Worm (Caenorhabditis elegans) whole organism, L4 larva: Measurements from ENCODE around the gene F49C5.16.

ENCODE experiments used
- D1046.2 ChIP-seq: fragments of 200-800 bp; sonication (Bioruptor generic); IDR thresholded peaks from 2 replicates; pipeline ENCODE4 v1.3.6; 2022; ENCODE audit warnings: missing genetic modification characterization, missing compliant biosample characterization
- F37D6.2 ChIP-seq: sonication (generic microtip); optimal IDR thresholded peaks from 2 replicates; lab custom pipeline; 2016; ENCODE audit warnings: mild to moderate bottlenecking, missing genetic modification characterization, missing compliant biosample characterization
- F49E8.2 ChIP-seq: sonication (generic microtip); optimal IDR thresholded peaks from 2 replicates; lab custom pipeline; 2016; ENCODE audit warnings: missing compliant biosample characterization, mild to moderate bottlenecking, missing genetic modification characterization, borderline replicate concordance
- T26A8.4 ChIP-seq: fragments of 200-800 bp; sonication (Bioruptor generic); IDR thresholded peaks from 2 replicates; pipeline ENCODE4 v1.3.6; 2022; ENCODE audit warnings: missing genetic modification characterization, missing compliant biosample characterization
- Y48G9A.11 ChIP-seq: fragments of 200-800 bp; sonication (Bioruptor generic); IDR thresholded peaks from 2 replicates; pipeline ENCODE4 v1.3.6; 2022; ENCODE audit warnings: missing genetic modification reagents, missing genetic modification characterization, missing compliant biosample characterization
- Y5F2A.4 ChIP-seq: fragments of 200-800 bp; sonication (Bioruptor generic); optimal IDR thresholded peaks from 2 replicates; lab custom pipeline; 2018; ENCODE audit warnings: mild to moderate bottlenecking, missing genetic modification characterization, missing compliant biosample characterization
- ceh-28 ChIP-seq: fragments of 150-350 bp; optimal IDR thresholded peaks from 2 replicates; lab custom pipeline; 2014; ENCODE audit warnings: missing biosample characterization, missing genetic modification reagents, missing genetic modification characterization
- ceh-32 ChIP-seq: sonication (generic microtip); optimal IDR thresholded peaks from 2 replicates; lab custom pipeline; 2016; ENCODE audit warnings: mild to moderate bottlenecking, missing genetic modification characterization, missing compliant biosample characterization; ENCODE audit not compliant: poor library complexity
- ceh-82 ChIP-seq: sonication (generic microtip); optimal IDR thresholded peaks from 2 replicates; lab custom pipeline; 2017; ENCODE audit warnings: missing biosample characterization, missing genetic modification characterization
- ctbp-1 ChIP-seq: fragments of 200-800 bp; sonication (Bioruptor generic); IDR thresholded peaks from 2 replicates; pipeline ENCODE4 v1.3.6; 2022; ENCODE audit warnings: missing genetic modification reagents, missing genetic modification characterization, missing compliant biosample characterization
- daf-16 ChIP-seq, 3 experiments: sonication (generic microtip); optimal IDR thresholded peaks; 2 replicates each; lab custom pipeline; 2016 to 2017; ENCODE audit warnings: missing genetic modification characterization in 3 of 3, missing genetic modification reagents in 3 of 3, mild to moderate bottlenecking in 2 of 3, missing compliant biosample characterization in 2 of 3, missing biosample characterization in 1 of 3, moderate library complexity in 1 of 3
- daf-8 ChIP-seq: fragments of 200-800 bp; sonication (Bioruptor generic); IDR thresholded peaks from 2 replicates; pipeline ENCODE4 v1.3.6; 2022; ENCODE audit warnings: missing genetic modification characterization, missing compliant biosample characterization
- hif-1 ChIP-seq, 2 experiments: sonication (generic microtip); optimal IDR thresholded peaks; 2 replicates each; lab custom pipeline; 2016 to 2017; ENCODE audit warnings: missing compliant biosample characterization in 2 of 2, missing genetic modification characterization in 2 of 2, missing genetic modification reagents in 2 of 2, missing genotype in 2 of 2, mild to moderate bottlenecking in 1 of 2
- hlh-30 ChIP-seq: sonication (generic microtip); optimal IDR thresholded peaks from 2 replicates; lab custom pipeline; 2017; ENCODE audit warnings: antibody characterized with exemption, mild to moderate bottlenecking, missing genetic modification characterization, missing compliant biosample characterization; ENCODE audit not compliant: insufficient read depth
- lim-7 ChIP-seq: fragments of 200-800 bp; sonication (Bioruptor generic); IDR thresholded peaks from 2 replicates; pipeline ENCODE4 v1.3.6; 2022; ENCODE audit warnings: missing genetic modification characterization, missing compliant biosample characterization
- lin-1 ChIP-seq: fragments of 200-800 bp; sonication (Bioruptor generic); IDR thresholded peaks from 2 replicates; pipeline ENCODE4 v1.3.6; 2022; ENCODE audit warnings: missing genetic modification reagents, missing genetic modification characterization, missing compliant biosample characterization
- lin-13 ChIP-seq: fragments of 150-350 bp; optimal IDR thresholded peaks from 2 replicates; lab custom pipeline; 2014; ENCODE audit warnings: missing biosample characterization, missing genetic modification reagents, missing genetic modification characterization
- lin-15B ChIP-seq: fragments of 150-350 bp; sonication (generic microtip); optimal IDR thresholded peaks from 3 replicates; lab custom pipeline; 2014; ENCODE audit warnings: missing biosample characterization, missing genetic modification characterization
- lin-39 ChIP-seq: fragments of 150-350 bp; optimal IDR thresholded peaks from 2 replicates; lab custom pipeline; 2014; ENCODE audit warnings: missing biosample characterization, missing genetic modification reagents, missing genetic modification characterization
- madf-5 ChIP-seq, 2 experiments: fragments of 200-800 bp; sonication (Bioruptor generic); IDR thresholded peaks; 2 replicates each; pipeline ENCODE4 v1.3.6; 2022; ENCODE audit warnings: missing compliant biosample characterization in 2 of 2, missing genetic modification characterization in 2 of 2
- mdt-29 ChIP-seq: fragments of 200-800 bp; sonication (Bioruptor generic); IDR thresholded peaks from 2 replicates; pipeline ENCODE4 v1.3.6; 2022; ENCODE audit warnings: missing genetic modification reagents, missing genetic modification characterization, missing compliant biosample characterization
- mes-2 ChIP-seq: sonication (generic microtip); optimal IDR thresholded peaks from 2 replicates; lab custom pipeline; 2016; ENCODE audit warnings: missing genotype, mild to moderate bottlenecking, missing genetic modification characterization, missing compliant biosample characterization; ENCODE audit not compliant: poor library complexity, severe bottlenecking
- nhr-10 ChIP-seq: fragments of 150-350 bp; optimal IDR thresholded peaks from 2 replicates; lab custom pipeline; 2014; ENCODE audit warnings: missing biosample characterization, missing genetic modification characterization
- nhr-111 ChIP-seq: fragments of 200-800 bp; sonication (Bioruptor generic); optimal IDR thresholded peaks from 2 replicates; lab custom pipeline; 2018; ENCODE audit warnings: mild to moderate bottlenecking, missing genetic modification characterization, missing compliant biosample characterization
- nhr-42 ChIP-seq: fragments of 200-800 bp; sonication (Bioruptor generic); IDR thresholded peaks from 2 replicates; pipeline ENCODE4 v1.3.6; 2022; ENCODE audit warnings: missing genetic modification characterization, missing compliant biosample characterization
- nhr-76 ChIP-seq: fragments of 150-350 bp; optimal IDR thresholded peaks from 2 replicates; lab custom pipeline; 2014; ENCODE audit warnings: missing biosample characterization, missing genetic modification characterization
- pqm-1 ChIP-seq: sonication (generic microtip); optimal IDR thresholded peaks from 2 replicates; lab custom pipeline; 2017; ENCODE audit warnings: missing biosample characterization, missing genetic modification characterization
- sdz-12 ChIP-seq: fragments of 200-800 bp; sonication (Bioruptor generic); optimal IDR thresholded peaks from 2 replicates; lab custom pipeline; 2018; ENCODE audit warnings: mild to moderate bottlenecking, missing genetic modification characterization, missing compliant biosample characterization
- spr-1 ChIP-seq: sonication (generic microtip); optimal IDR thresholded peaks from 2 replicates; lab custom pipeline; 2016; ENCODE audit warnings: mild to moderate bottlenecking, missing genetic modification characterization, missing compliant biosample characterization
- unc-62 ChIP-seq, 3 experiments: fragments of 150-350 bp in 1 of 3; sonication (generic microtip); optimal IDR thresholded peaks in 2 of 3; peaks in 1 of 3; 1 replicate in 1 of 3; 2 replicates in 2 of 3; lab custom pipeline; 2014 to 2017; ENCODE audit warnings: missing biosample characterization in 3 of 3, missing genetic modification characterization in 3 of 3, missing genetic modification reagents in 3 of 3, missing genotype in 1 of 3
- zfp-2 ChIP-seq: sonication (generic microtip); optimal IDR thresholded peaks from 2 replicates; lab custom pipeline; 2016; ENCODE audit warnings: mild to moderate bottlenecking, missing genetic modification characterization, missing compliant biosample characterization
- zfp-3 ChIP-seq: fragments of 200-800 bp; sonication (Bioruptor generic); conservative IDR thresholded peaks from 2 replicates; pipeline ENCODE4 v1.3.6; 2022; ENCODE audit warnings: missing genetic modification reagents, missing genetic modification characterization, missing compliant biosample characterization
- zip-11 ChIP-seq: fragments of 200-800 bp; sonication (Bioruptor generic); IDR thresholded peaks from 2 replicates; pipeline ENCODE4 v1.3.6; 2022; ENCODE audit warnings: missing genetic modification characterization, missing compliant biosample characterization

F49C5.16 gene

DNA sequence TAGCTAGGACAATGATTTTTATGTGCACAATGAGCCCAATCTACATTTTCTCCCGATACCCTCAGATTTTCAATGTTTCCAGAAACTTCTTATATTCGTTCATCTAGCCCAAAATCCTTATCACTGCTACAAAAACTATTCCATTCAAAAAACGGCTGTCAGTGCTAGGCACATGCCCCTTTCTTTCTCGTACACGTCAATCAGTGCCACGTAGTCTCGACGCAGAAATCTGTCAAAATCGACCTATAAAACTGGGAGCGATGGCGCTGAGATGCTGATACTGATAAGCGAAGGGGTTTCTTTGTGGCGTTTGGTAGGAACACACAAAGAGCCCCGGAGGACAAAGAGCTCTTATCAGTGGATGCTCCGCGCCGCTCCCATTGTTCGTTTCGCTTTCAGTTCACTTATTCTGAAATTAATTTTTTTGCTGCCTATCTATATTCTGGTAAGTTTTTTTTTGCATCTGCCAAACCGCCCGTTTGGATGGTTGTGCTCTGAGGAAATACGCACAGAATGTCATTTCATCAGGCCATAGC is 28.8 kb upstream of the F49C5.16 start, which contains the start of gene srh-70 (continued):
- peak; percentile 36 for TF ChIP-seq spr-1 (tag; lab: Kevin White, UChicago)
- peak in 1 of 2 experiments; percentile 35 for TF ChIP-seq daf-16 (GFP tag; optimal IDR thresholded peaks at IDR 0.05; lab: Kevin White, UChicago)
- TF ChIP-seq daf-16 (tag; optimal IDR thresholded peaks at IDR 0.05; lab: Kevin White, UChicago): peak; percentile 81
- TF ChIP-seq unc-62 (GFP tag; optimal IDR thresholded peaks at IDR 0.05 in 1 of 2; lab: Kevin White, UChicago): peak; percentile 69 to 97
- TF ChIP-seq unc-62 (tag; optimal IDR thresholded peaks at IDR 0.05; lab: Kevin White, UChicago): no peak
- TF ChIP-seq lin-13 (GFP tag; lab: Kevin White, UChicago): no peak
- no peak for TF ChIP-seq nhr-111
- TF ChIP-seq hlh-30 (tag; lab: Kevin White, UChicago): peak; percentile 55
- TF ChIP-seq T26A8.4 (GFP tag; lab: Robert Waterston, UW): peak; percentile 64
- no peak for TF ChIP-seq lin-39 (tag; lab: Kevin White, UChicago)
- no peak for TF ChIP-seq madf-5 (GFP tag; IDR thresholded peaks at IDR 0.05; lab: Robert Waterston, UW)
- peak; percentile 31 to 36 for TF ChIP-seq hif-1 (tag; optimal IDR thresholded peaks at IDR 0.05; lab: Kevin White, UChicago)
- TF ChIP-seq D1046.2 (GFP tag; lab: Robert Waterston, UW): no peak
- no peak for TF ChIP-seq lin-15B (tag; lab: Kevin White, UChicago)
- no peak for TF ChIP-seq ceh-32 (tag; lab: Kevin White, UChicago)

DNA sequence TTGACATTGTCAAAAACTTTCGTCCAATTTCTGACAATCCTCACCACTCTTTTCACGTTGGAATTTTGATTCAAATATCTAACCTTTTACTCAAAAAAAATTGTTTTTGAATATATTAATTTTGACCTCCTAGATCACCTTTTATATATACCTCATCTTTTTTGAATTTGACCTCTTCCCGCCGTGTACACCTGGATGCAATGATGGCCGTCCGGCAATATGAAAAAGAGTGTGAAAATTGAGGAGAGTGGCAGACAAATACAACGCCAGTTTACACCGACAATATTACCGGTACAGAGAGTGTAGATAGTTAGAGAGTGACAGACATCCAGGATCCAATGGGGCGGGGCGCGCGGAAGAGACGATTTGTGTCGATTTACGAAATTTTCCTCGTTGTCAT is 28.0 kb upstream of the F49C5.16 start, which contains the start of gene ceh-99:
Gene ceh-99 (plus strand): TSS at position 366 of the 400 bp plus-strand sequence.
- no peak for TF ChIP-seq Y5F2A.4
- TF ChIP-seq zfp-3 (GFP tag; lab: Robert Waterston, UW): no peak
- TF ChIP-seq ceh-82 (tag; lab: Kevin White, UChicago): no peak
- TF ChIP-seq zip-11 (GFP tag; lab: Robert Waterston, UW): no peak
- no peak for TF ChIP-seq mdt-29 (GFP tag; lab: Robert Waterston, UW)
- no peak for TF ChIP-seq lim-7 (GFP tag; lab: Robert Waterston, UW)
- TF ChIP-seq pqm-1 (tag; lab: Kevin White, UChicago): no peak
- no peak for TF ChIP-seq zfp-2 (tag; lab: Kevin White, UChicago)
- no peak for TF ChIP-seq F49E8.2 (tag; lab: Kevin White, UChicago)
- no peak for TF ChIP-seq nhr-76 (tag; lab: Kevin White, UChicago)

DNA sequence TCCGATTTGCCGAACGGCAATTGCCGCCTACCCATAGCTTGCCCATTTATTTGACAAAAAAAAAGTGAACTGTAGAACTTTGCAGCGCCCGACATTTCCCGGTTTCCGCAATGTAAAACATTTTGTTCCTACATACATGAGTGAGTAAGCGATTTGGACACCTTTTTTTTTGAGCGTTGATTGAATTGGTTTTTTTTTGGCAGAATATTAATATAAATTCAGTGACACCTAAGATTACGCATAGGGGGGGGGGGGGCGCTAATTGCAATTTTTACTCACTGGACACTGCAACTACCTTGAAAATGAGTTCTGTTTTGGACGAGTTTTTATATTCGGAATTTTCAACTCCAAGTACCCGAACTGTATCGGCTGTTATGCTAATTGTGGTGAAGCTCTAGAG is 22.1 kb upstream of the F49C5.16 start, which contains the start of gene srx-118:
Gene srx-118 (plus strand): TSS at position 301 of the 400 bp plus-strand sequence.
- TF ChIP-seq daf-16 (GFP tag; optimal IDR thresholded peaks at IDR 0.05; lab: Kevin White, UChicago): no peak
- no peak for TF ChIP-seq daf-16 (tag; optimal IDR thresholded peaks at IDR 0.05; lab: Kevin White, UChicago)
- TF ChIP-seq zfp-3 (GFP tag; lab: Robert Waterston, UW): no peak
- no peak for TF ChIP-seq hlh-30 (tag; lab: Kevin White, UChicago)
- no peak for TF ChIP-seq ceh-28
- no peak for TF ChIP-seq mes-2 (tag; lab: Kevin White, UChicago)
- TF ChIP-seq lin-1: no peak
- no peak for TF ChIP-seq Y48G9A.11 (GFP tag; lab: Robert Waterston, UW)
- TF ChIP-seq nhr-42 (GFP tag; lab: Robert Waterston, UW): no peak
- TF ChIP-seq F37D6.2 (tag; lab: Kevin White, UChicago): no peak
- no peak for TF ChIP-seq daf-8 (GFP tag; lab: Robert Waterston, UW)
- no peak for TF ChIP-seq sdz-12 (GFP tag; lab: Kevin White, UChicago)
- TF ChIP-seq nhr-10 (tag; lab: Kevin White, UChicago): no peak
- TF ChIP-seq ctbp-1 (GFP tag; lab: Robert Waterston, UW): no peak
- TF ChIP-seq, all 104 proteins: peak for 0
